Worm (Caenorhabditis elegans): Measurements from ENCODE around the gene gpx-3.

Gene gpx-3

DNA sequence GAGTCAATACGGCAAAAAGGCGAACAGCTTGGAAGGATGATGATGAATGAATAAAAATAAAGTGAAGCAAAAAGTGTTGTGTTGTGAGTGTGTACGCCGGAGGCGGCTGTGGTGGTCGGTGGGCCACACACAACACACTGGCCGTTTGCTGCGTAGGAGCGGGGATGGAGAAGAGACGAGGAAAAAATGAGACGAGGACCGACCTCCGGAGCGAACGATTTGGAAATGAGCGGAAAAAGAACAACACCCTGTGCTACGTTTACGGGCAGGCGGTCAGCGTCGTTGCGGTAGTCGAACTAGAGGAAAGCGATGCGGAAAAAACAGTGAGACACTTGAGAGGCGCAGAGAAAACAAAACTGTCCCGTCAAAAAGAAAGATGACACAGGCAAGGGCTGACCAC, 49.4 kb downstream of the gpx-3 start:
- TF ChIP-seq hif-1 (tag; optimal IDR thresholded peaks at IDR 0.05) (no peak), madf-9 (GFP tag; conservative IDR thresholded peaks at IDR 0.05) (peak; percentile 63), ama-1 (optimal IDR thresholded peaks at IDR 0.05) (no peak), egl-43 (GFP tag; IDR thresholded peaks at IDR 0.05) (no peak), mdl-1 (tag; optimal IDR thresholded peaks at IDR 0.05) (no peak), egl-27 (tag; optimal IDR thresholded peaks at IDR 0.05) (no peak), madf-5 (GFP tag; IDR thresholded peaks at IDR 0.05) (no peak), aly-2 (tag; optimal IDR thresholded peaks at IDR 0.05) (no peak), nhr-48 (tag; optimal IDR thresholded peaks at IDR 0.05) (no peak), unc-62 (GFP tag; optimal IDR thresholded peaks at IDR 0.05 in 1 of 2) (peak in 1 of 2 experiments; percentile 96), unc-62 (tag; optimal IDR thresholded peaks at IDR 0.05) (no peak), fkh-10 (GFP tag; optimal IDR thresholded peaks at IDR 0.05) (no peak), dmd-9 (GFP tag; IDR thresholded peaks at IDR 0.05) (no peak), php-3 (GFP tag; IDR thresholded peaks at IDR 0.05) (no peak), F10B5.3 (tag; optimal IDR thresholded peaks at IDR 0.05) (no peak), nhr-28 (tag; optimal IDR thresholded peaks at IDR 0.05) (peak; percentile 45), daf-8 (GFP tag; IDR thresholded peaks at IDR 0.05) (no peak), zfp-3 (GFP tag; conservative IDR thresholded peaks at IDR 0.05) (no peak), Y48G9A.11 (GFP tag; IDR thresholded peaks at IDR 0.05) (0 out of 2 replicates have a peak, but pooled peaks have one; percentile 8), nhr-41 (GFP tag; IDR thresholded peaks at IDR 0.05) (0 out of 2 replicates have a peak, but pooled peaks have one; percentile 18), rbr-2 (tag; optimal IDR thresholded peaks at IDR 0.05) (peak; percentile 26), ceh-32 (tag; optimal IDR thresholded peaks at IDR 0.05; ENCODE audit: poor library complexity) (no peak), pha-4 (GFP tag; IDR thresholded peaks at IDR 0.05) (no peak), pha-4 (tag; optimal IDR thresholded peaks at IDR 0.05) (no peak), ztf-11 (tag; optimal IDR thresholded peaks at IDR 0.05) (no peak), lin-15B (tag; optimal IDR thresholded peaks at IDR 0.05) (no peak), saeg-2 (GFP tag; IDR thresholded peaks at IDR 0.05) (no peak), F26F4.8 (GFP tag; conservative IDR thresholded peaks at IDR 0.05) (no peak), nhr-6 (tag; optimal IDR thresholded peaks at IDR 0.05) (no peak), ctbp-1 (GFP tag; IDR thresholded peaks at IDR 0.05) (no peak), gei-8 (GFP tag; optimal IDR thresholded peaks at IDR 0.05) (no peak), F37D6.2 (tag; optimal IDR thresholded peaks at IDR 0.05) (no peak), nhr-77 (tag; optimal IDR thresholded peaks at IDR 0.05) (no peak), tra-1 (GFP tag; IDR thresholded peaks at IDR 0.05) (no peak), lsy-2 (tag; optimal IDR thresholded peaks at IDR 0.05) (no peak), nhr-25 (tag; optimal IDR thresholded peaks at IDR 0.05; ENCODE audit: borderline replicate concordance, insufficient read depth) (no peak), dpl-1 (GFP tag; optimal IDR thresholded peaks at IDR 0.05) (no peak), ceh-62 (tag; optimal IDR thresholded peaks at IDR 0.05) (no peak), set-16 (GFP tag; IDR thresholded peaks at IDR 0.05) (no peak; the same call in 1 of the 2 replicates), ceh-82 (tag; optimal IDR thresholded peaks at IDR 0.05) (no peak), Y75B8A.6 (GFP tag; IDR thresholded peaks at IDR 0.05) (no peak), lim-7 (GFP tag; IDR thresholded peaks at IDR 0.05) (no peak), lin-38 (GFP tag; IDR thresholded peaks at IDR 0.05) (no peak), snpc-1.2 (GFP tag; IDR thresholded peaks at IDR 0.05) (no peak), zip-11 (GFP tag; IDR thresholded peaks at IDR 0.05) (no peak), duxl-1 (tag; optimal IDR thresholded peaks at IDR 0.05; ENCODE audit: poor library complexity) (no peak), hlh-11 (tag; optimal IDR thresholded peaks at IDR 0.05) (peak; percentile 64), mes-2 (tag; optimal IDR thresholded peaks at IDR 0.05; ENCODE audit: poor library complexity, severe bottlenecking) (peak; percentile 49), mxl-3 (GFP tag; optimal IDR thresholded peaks at IDR 0.05) (no peak), ZK337.2 (GFP tag; IDR thresholded peaks at IDR 0.05) (no peak)

Data from whole organism, L4 larva.